Worm (Caenorhabditis elegans) whole organism, midembryonic: Measurements from ENCODE around the gene Y54G11A.2.
"Not testable (repeated sequence)": the region's sequence is repeated elsewhere in the genome, so short reads cannot be mapped to it uniquely, and the experiment has no call there.

Source experiments
- T22C8.4 ChIP-seq: fragments of 200-800 bp; sonication (Bioruptor generic); IDR thresholded peaks from 2 replicates; pipeline ENCODE4 v1.3.6; 2022; ENCODE audit warnings: missing genetic modification characterization, missing compliant biosample characterization
- cog-1 ChIP-seq: sonication (generic microtip); optimal IDR thresholded peaks from 2 replicates; lab custom pipeline; 2016; ENCODE audit warnings: missing genetic modification characterization, missing compliant biosample characterization
- flt-1 ChIP-seq: fragments of 200-800 bp; sonication (Bioruptor generic); IDR thresholded peaks from 2 replicates; pipeline ENCODE4 v1.3.6; 2022; ENCODE audit warnings: missing genetic modification characterization, missing compliant biosample characterization
- klf-2 ChIP-seq: fragments of 200-800 bp; sonication (Bioruptor generic); conservative IDR thresholded peaks from 2 replicates; pipeline ENCODE4 v1.3.6; 2022; ENCODE audit warnings: missing genetic modification reagents, missing genetic modification characterization, missing compliant biosample characterization
- med-1 ChIP-seq: sonication (generic microtip); optimal IDR thresholded peaks from 2 replicates; lab custom pipeline; 2017; ENCODE audit warnings: missing genetic modification characterization, mild to moderate bottlenecking, missing compliant biosample characterization, antibody characterized with exemption, missing genetic modification reagents; ENCODE audit not compliant: insufficient read depth
- ref-1 ChIP-seq: fragments of 200-800 bp; sonication (Bioruptor generic); conservative IDR thresholded peaks from 2 replicates; pipeline ENCODE4 v1.3.6; 2022; ENCODE audit warnings: missing genetic modification reagents, missing genetic modification characterization, missing compliant biosample characterization
- tab-1 ChIP-seq: fragments of 200-800 bp; sonication (Bioruptor generic); IDR thresholded peaks from 2 replicates; pipeline ENCODE4 v1.3.6; 2022; ENCODE audit warnings: missing genetic modification characterization, missing compliant biosample characterization
- ztf-23 ChIP-seq: fragments of 200-800 bp; sonication (Bioruptor generic); IDR thresholded peaks from 2 replicates; pipeline ENCODE4 v1.3.6; 2022; ENCODE audit warnings: missing genetic modification reagents, missing genetic modification characterization, missing compliant biosample characterization
- ztf-29 ChIP-seq: fragments of 200-800 bp; sonication (Bioruptor generic); IDR thresholded peaks from 2 replicates; pipeline ENCODE4 v1.3.6; 2022; ENCODE audit warnings: missing genetic modification reagents, missing genetic modification characterization, missing compliant biosample characterization

Y54G11A.2 gene

DNA sequence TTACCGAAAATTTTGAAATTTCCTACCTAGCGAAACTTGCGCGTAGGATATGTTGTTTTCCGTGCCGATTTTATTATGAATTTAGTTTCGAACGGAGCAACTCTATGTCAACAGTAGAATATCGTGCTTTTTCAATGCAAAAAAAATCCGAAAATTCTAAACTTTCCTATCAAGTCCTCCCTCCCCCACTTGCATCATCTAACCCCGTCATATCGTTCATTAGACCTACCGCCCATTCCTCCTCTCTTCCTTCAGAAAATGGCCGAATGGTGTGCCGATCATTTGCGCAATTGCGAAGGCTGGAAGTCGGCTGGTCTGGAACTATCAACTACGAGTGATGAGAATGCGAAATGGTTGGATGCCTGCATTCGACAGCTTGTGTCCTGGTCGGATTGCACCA is 44.9 kb downstream of the Y54G11A.2 start, which contains the start of gene Y54G11A.7:
TSS of gene Y54G11A.7 (plus strand) at position 256 of the 400 bp plus-strand sequence.
- TF ChIP-seq klf-2 (GFP tag; lab: Robert Waterston, UW); ztf-29 (GFP tag; lab: Robert Waterston, UW); med-1 (GFP tag; lab: Kevin White, UChicago): not testable (repeated sequence)

DNA sequence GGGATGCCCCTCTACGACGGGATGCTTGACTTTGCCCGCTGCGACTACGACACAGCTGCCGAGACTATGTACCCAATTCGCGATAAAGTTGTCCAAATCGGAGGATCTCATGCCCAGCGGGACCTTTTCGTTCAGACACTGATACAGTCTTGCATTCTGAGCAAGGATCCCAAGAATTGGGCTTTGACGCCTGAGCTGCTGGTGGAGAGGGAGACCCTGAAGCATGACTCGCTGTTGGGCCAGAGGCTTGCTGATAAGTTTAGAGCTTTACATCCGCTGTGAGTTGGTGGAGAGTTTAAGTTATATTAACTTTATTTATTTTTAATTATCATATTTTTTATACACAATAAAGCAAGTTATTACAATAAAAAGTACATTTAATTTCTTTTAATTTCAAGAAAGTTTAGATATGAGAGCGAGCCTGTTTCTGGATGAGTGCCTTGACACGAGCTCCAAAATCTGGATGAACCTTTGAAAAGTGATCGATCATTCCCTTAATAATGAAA is 47.1 kb downstream of the Y54G11A.2 start:
- no peak for TF ChIP-seq flt-1 (GFP tag; lab: Robert Waterston, UW)
- TF ChIP-seq ref-1: no peak
- TF ChIP-seq ztf-29 (GFP tag; lab: Robert Waterston, UW): no peak
- no peak for TF ChIP-seq T22C8.4
- no peak for TF ChIP-seq ztf-23 (GFP tag; lab: Robert Waterston, UW)
- no peak for TF ChIP-seq tab-1 (GFP tag; lab: Robert Waterston, UW)
- TF ChIP-seq cog-1 (tag; lab: Kevin White, UChicago): no peak
- no peak for TF ChIP-seq med-1 (GFP tag; lab: Kevin White, UChicago)
- TF ChIP-seq klf-2 (GFP tag; lab: Robert Waterston, UW): no peak

DNA sequence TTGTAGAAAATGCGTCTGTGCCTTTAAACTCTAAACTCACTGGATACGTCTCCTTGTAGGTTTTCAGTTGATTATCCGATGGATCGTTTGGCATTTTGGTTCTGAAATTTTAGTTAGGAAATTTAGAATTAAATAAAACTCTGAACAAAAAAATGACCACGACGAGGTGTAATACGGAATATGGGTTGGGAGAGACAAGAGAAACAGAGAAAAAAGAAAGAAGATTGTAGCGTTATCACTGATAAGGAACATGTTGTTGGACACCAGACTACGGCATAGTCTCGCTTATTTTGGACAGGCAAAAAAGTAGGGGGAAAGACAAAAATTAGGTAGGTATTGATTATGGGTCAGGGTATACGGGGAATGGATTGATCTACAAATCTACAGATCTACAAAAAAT is 49.8 kb downstream of the Y54G11A.2 start, which contains the start of gene ctl-2:
TSS of gene ctl-2 (minus strand) at position 101 of the 400 bp plus-strand sequence.
- TF ChIP-seq T22C8.4; klf-2 (GFP tag; lab: Robert Waterston, UW); ztf-29 (GFP tag; lab: Robert Waterston, UW): not testable (repeated sequence)
